Fruit fly (Drosophila melanogaster): ENCODE results near the gene TfIIA-L.
A peak's percentile ranks its signal among the peaks of the same experiment; 100 is the strongest.

TfIIA-L gene

dm6 chr3R:27281022-27281810 is 30.3 kb downstream of the TfIIA-L start:
- TF ChIP-seq Snoo (tag; optimal IDR thresholded peaks at IDR 0.05) (peak; percentile 96), fd96Ca (GFP tag; IDR thresholded peaks at IDR 0.05) (peak; percentile 99), CG34367 (tag; optimal IDR thresholded peaks at IDR 0.05) (peak; percentile 98), D1 (tag; optimal IDR thresholded peaks at IDR 0.05) (no peak), Pif1A (GFP tag; optimal IDR thresholded peaks at IDR 0.05) (peak; percentile 98), gl (tag; optimal IDR thresholded peaks at IDR 0.05) (peak; percentile 94), CG4496 (GFP tag; IDR thresholded peaks at IDR 0.05) (peak; percentile 99), Ets98B (GFP tag; IDR thresholded peaks at IDR 0.05) (peak; percentile 98), rn (GFP tag; IDR thresholded peaks at IDR 0.05) (peak; percentile 94), CG9948 (tag; optimal IDR thresholded peaks at IDR 0.05) (peak; percentile 97), CG12605 (GFP tag; IDR thresholded peaks at IDR 0.05) (peak; percentile 97), Pif1B (GFP tag; optimal IDR thresholded peaks at IDR 0.05) (peak; percentile 98), CG10348 (GFP tag; IDR thresholded peaks at IDR 0.05) (peak; percentile 96), CG15710 (tag; optimal IDR thresholded peaks at IDR 0.05) (peak; percentile 96), CG17806 (tag; optimal IDR thresholded peaks at IDR 0.05) (peak; percentile 98), CG13204 (GFP tag; optimal IDR thresholded peaks at IDR 0.05) (peak; percentile 92), CG8159 (tag; optimal IDR thresholded peaks at IDR 0.05) (peak; percentile 97), EcR (GFP tag; optimal IDR thresholded peaks at IDR 0.05) (peak; percentile 36), CG14655 (GFP tag; optimal IDR thresholded peaks at IDR 0.05) (peak; percentile 97), CG8301 (tag; optimal IDR thresholded peaks at IDR 0.05) (peak; percentile 97), CG32121 (GFP tag; IDR thresholded peaks at IDR 0.05) (peak; percentile 97)

- TF ChIP-seq Snoo (tag; optimal IDR thresholded peaks at IDR 0.05): no peak
Measured at dm6 chr3R:27281811-27282131, 30.9 kb downstream of the TfIIA-L start.

- TF ChIP-seq CG15710 (tag; optimal IDR thresholded peaks at IDR 0.05) (peak; percentile 58), gl (tag; optimal IDR thresholded peaks at IDR 0.05) (no peak), CG10348 (GFP tag; IDR thresholded peaks at IDR 0.05) (no peak), CG13204 (GFP tag; optimal IDR thresholded peaks at IDR 0.05) (no peak), CG9948 (tag; optimal IDR thresholded peaks at IDR 0.05) (peak; percentile 53), CG17806 (tag; optimal IDR thresholded peaks at IDR 0.05) (peak; percentile 36), CG12605 (GFP tag; IDR thresholded peaks at IDR 0.05) (no peak), CG34367 (tag; optimal IDR thresholded peaks at IDR 0.05) (peak; percentile 26), Pif1A (GFP tag; optimal IDR thresholded peaks at IDR 0.05) (peak; percentile 71), CG8301 (tag; optimal IDR thresholded peaks at IDR 0.05) (peak; percentile 50), Pif1B (GFP tag; optimal IDR thresholded peaks at IDR 0.05) (peak; percentile 32), fd96Ca (GFP tag; IDR thresholded peaks at IDR 0.05) (peak; percentile 67), CG8159 (tag; optimal IDR thresholded peaks at IDR 0.05) (peak; percentile 56), CG4496 (GFP tag; IDR thresholded peaks at IDR 0.05) (0 out of 3 replicates have a peak, but pooled peaks have one; percentile 35), CG14655 (GFP tag; optimal IDR thresholded peaks at IDR 0.05) (peak; percentile 61), rn (GFP tag; IDR thresholded peaks at IDR 0.05) (no peak), Snoo (tag; optimal IDR thresholded peaks at IDR 0.05) (peak; percentile 19), D1 (tag; optimal IDR thresholded peaks at IDR 0.05) (no peak), Ets98B (GFP tag; IDR thresholded peaks at IDR 0.05) (peak; percentile 41), EcR (GFP tag; optimal IDR thresholded peaks at IDR 0.05) (no peak), CG32121 (GFP tag; IDR thresholded peaks at IDR 0.05) (peak; percentile 61; the same call in 1 of the 2 replicates)
Measured at dm6 chr3R:27282286-27282685, 31.4 kb downstream of the TfIIA-L start, which contains the start of gene mrt. mrt (minus strand) TSS chr3R:27282661.

- TF ChIP-seq D1 (tag; optimal IDR thresholded peaks at IDR 0.05) (no peak), gl (tag; optimal IDR thresholded peaks at IDR 0.05) (no peak), CG8301 (tag; optimal IDR thresholded peaks at IDR 0.05) (no peak), CG17806 (tag; optimal IDR thresholded peaks at IDR 0.05) (no peak), CG14655 (GFP tag; optimal IDR thresholded peaks at IDR 0.05) (no peak), CG13204 (GFP tag; optimal IDR thresholded peaks at IDR 0.05) (no peak)
Measured at dm6 chr3R:27283645-27284044, 32.7 kb downstream of the TfIIA-L start, which contains the start of gene CG3368. CG3368 (plus strand) TSS chr3R:27283780.

- peak; percentile 78 for TF ChIP-seq CG32121 (GFP tag; IDR thresholded peaks at IDR 0.05)
- peak; percentile 42; the same call in 1 of the 2 replicates for TF ChIP-seq CG12605 (GFP tag; IDR thresholded peaks at IDR 0.05)
- TF ChIP-seq CG8159 (tag; optimal IDR thresholded peaks at IDR 0.05): peak; percentile 62
- TF ChIP-seq rn (GFP tag; IDR thresholded peaks at IDR 0.05): peak; percentile 45; the same call in 1 of the 2 replicates
- peak; percentile 67 for TF ChIP-seq CG8301 (tag; optimal IDR thresholded peaks at IDR 0.05)
- peak; percentile 62 for TF ChIP-seq CG9948 (tag; optimal IDR thresholded peaks at IDR 0.05)
- peak; percentile 43 for TF ChIP-seq gl (tag; optimal IDR thresholded peaks at IDR 0.05)
- TF ChIP-seq CG17806 (tag; optimal IDR thresholded peaks at IDR 0.05): peak; percentile 60
- TF ChIP-seq CG34367 (tag; optimal IDR thresholded peaks at IDR 0.05): peak; percentile 53
- TF ChIP-seq Pif1B (GFP tag; optimal IDR thresholded peaks at IDR 0.05): peak; percentile 36
- TF ChIP-seq EcR (GFP tag; optimal IDR thresholded peaks at IDR 0.05): peak; percentile 66
- peak; percentile 83 for TF ChIP-seq CG4496 (GFP tag; IDR thresholded peaks at IDR 0.05)
- no peak for TF ChIP-seq CG13204 (GFP tag; optimal IDR thresholded peaks at IDR 0.05)
- TF ChIP-seq Snoo (tag; optimal IDR thresholded peaks at IDR 0.05): peak; percentile 65
- TF ChIP-seq D1 (tag; optimal IDR thresholded peaks at IDR 0.05): no peak
- peak; percentile 65 for TF ChIP-seq Pif1A (GFP tag; optimal IDR thresholded peaks at IDR 0.05)
- peak; percentile 80 for TF ChIP-seq Ets98B (GFP tag; IDR thresholded peaks at IDR 0.05)
- TF ChIP-seq fd96Ca (GFP tag; IDR thresholded peaks at IDR 0.05): peak; percentile 75
- peak; percentile 67 for TF ChIP-seq CG15710 (tag; optimal IDR thresholded peaks at IDR 0.05)
- peak; percentile 69 for TF ChIP-seq CG14655 (GFP tag; optimal IDR thresholded peaks at IDR 0.05)
- no peak for TF ChIP-seq CG10348 (GFP tag; IDR thresholded peaks at IDR 0.05)
Measured at dm6 chr3R:27288202-27289135, 37.6 kb downstream of the TfIIA-L start, which contains the start of the genes bigmax and Hmu. bigmax (minus strand) TSS chr3R:27288526. Hmu (plus strand) TSS chr3R:27288769.

Data from whole organism, pupa.